Fruit fly (Drosophila melanogaster) whole organism, embryonic: ENCODE data around the gene twf.

Experiments
- ATbp ChIP-seq: fragments of 200-800 bp; sonication (Bioruptor generic); optimal IDR thresholded peaks from 2 replicates; lab custom pipeline; 2017; ENCODE audit warnings: missing biosample characterization, mild to moderate bottlenecking, missing genetic modification characterization, missing genetic modification reagents
- Adf1 ChIP-seq: fragments of 200-800 bp; sonication (Bioruptor generic); IDR thresholded peaks from 2 replicates; pipeline ENCODE4 v1.3.6; 2022; ENCODE audit warnings: missing biosample characterization, missing genetic modification characterization
- BEAF-32 ChIP-seq: fragments of 200-800 bp; sonication (Bioruptor generic); optimal IDR thresholded peaks from 3 replicates; lab custom pipeline; 2017; ENCODE audit warnings: missing biosample characterization, missing genetic modification characterization, mild to moderate bottlenecking, moderate library complexity, missing genetic modification reagents
- CG10267 ChIP-seq: fragments of 200-800 bp; sonication (Bioruptor generic); optimal IDR thresholded peaks from 2 replicates; lab custom pipeline; 2018; ENCODE audit warnings: missing biosample characterization, mild to moderate bottlenecking, missing genetic modification characterization, moderate library complexity
- CG10979 ChIP-seq: fragments of 200-800 bp; sonication (Bioruptor generic); optimal IDR thresholded peaks from 2 replicates; lab custom pipeline; 2018; ENCODE audit warnings: missing biosample characterization, mild to moderate bottlenecking, missing genetic modification characterization, moderate library complexity
- CG11093 ChIP-seq: fragments of 200-800 bp; sonication (Bioruptor generic); IDR thresholded peaks from 3 replicates; pipeline ENCODE4 v1.3.6; 2022; ENCODE audit warnings: missing biosample characterization, missing genetic modification characterization
- CG11247 ChIP-seq: fragments of 200-800 bp; sonication (Bioruptor generic); IDR thresholded peaks from 2 replicates; pipeline ENCODE4 v1.3.6; 2022; ENCODE audit warnings: missing biosample characterization, missing genetic modification characterization
- CG12942 ChIP-seq: fragments of 200-800 bp; sonication (Bioruptor generic); optimal IDR thresholded peaks from 3 replicates; lab custom pipeline; 2016; ENCODE audit warnings: missing biosample characterization, missing genetic modification characterization
- CG13424 ChIP-seq: fragments of 200-800 bp; sonication (Bioruptor generic); optimal IDR thresholded peaks from 2 replicates; lab custom pipeline; 2019; ENCODE audit warnings: missing biosample characterization, mild to moderate bottlenecking, missing genetic modification characterization, moderate library complexity
- CG14050 ChIP-seq: fragments of 200-800 bp; sonication (Bioruptor generic); IDR thresholded peaks from 3 replicates; pipeline ENCODE4 v1.3.6; 2022; ENCODE audit warnings: missing biosample characterization, missing genetic modification characterization
- CG14441 ChIP-seq: fragments of 200-800 bp; sonication (Bioruptor generic); IDR thresholded peaks from 2 replicates; pipeline ENCODE4 v1.3.6; 2022; ENCODE audit warnings: missing biosample characterization, missing genetic modification characterization
- CG18262 ChIP-seq: fragments of 200-800 bp; optimal IDR thresholded peaks from 3 replicates; lab custom pipeline; 2019; ENCODE audit warnings: missing biosample characterization, mild to moderate bottlenecking, missing genetic modification characterization, moderate library complexity
- CG18476 ChIP-seq: fragments of 200-800 bp; sonication (Bioruptor generic); optimal IDR thresholded peaks from 2 replicates; lab custom pipeline; 2016; ENCODE audit warnings: missing biosample characterization, mild to moderate bottlenecking, missing genetic modification characterization
- CG31224 ChIP-seq: fragments of 200-800 bp; sonication (Bioruptor generic); IDR thresholded peaks from 2 replicates; pipeline ENCODE4 v1.3.6; 2022; ENCODE audit warnings: missing biosample characterization, missing genetic modification characterization
- CG32772 ChIP-seq: fragments of 200-800 bp; sonication (Bioruptor generic); IDR thresholded peaks from 2 replicates; pipeline ENCODE4 v1.3.6; 2022; ENCODE audit warnings: missing biosample characterization, missing genetic modification characterization
- CG4282 ChIP-seq: fragments of 200-800 bp; sonication (Bioruptor generic); optimal IDR thresholded peaks from 2 replicates; lab custom pipeline; 2016; ENCODE audit warnings: missing biosample characterization, missing genetic modification characterization
- CG6854 ChIP-seq: fragments of 200-800 bp; sonication (Bioruptor generic); optimal IDR thresholded peaks from 3 replicates; lab custom pipeline; 2017; ENCODE audit warnings: missing biosample characterization, mild to moderate bottlenecking, missing genetic modification characterization
- CG7556 ChIP-seq: fragments of 200-800 bp; sonication (Bioruptor generic); optimal IDR thresholded peaks from 2 replicates; lab custom pipeline; 2017; ENCODE audit warnings: missing biosample characterization, mild to moderate bottlenecking, missing genetic modification characterization
- CG8924 ChIP-seq: fragments of 200-800 bp; optimal IDR thresholded peaks from 3 replicates; lab custom pipeline; 2019; ENCODE audit warnings: missing biosample characterization, mild to moderate bottlenecking, missing genetic modification characterization, moderate library complexity
- E2f2 ChIP-seq: fragments of 200-800 bp; sonication (Bioruptor generic); IDR thresholded peaks from 2 replicates; pipeline ENCODE4 v1.3.6; 2022; ENCODE audit warnings: missing biosample characterization, missing genetic modification characterization
- Hand ChIP-seq: fragments of 200-800 bp; sonication (Bioruptor generic); optimal IDR thresholded peaks from 2 replicates; lab custom pipeline; 2017; ENCODE audit warnings: mild to moderate bottlenecking, missing biosample characterization, missing genetic modification reagents, missing genetic modification characterization
- Meics ChIP-seq: fragments of 200-800 bp; sonication (Bioruptor generic); optimal IDR thresholded peaks from 2 replicates; lab custom pipeline; 2017; ENCODE audit warnings: missing biosample characterization, mild to moderate bottlenecking, missing genetic modification characterization
- Nf-YC ChIP-seq: fragments of 200-800 bp; optimal IDR thresholded peaks from 3 replicates; lab custom pipeline; 2019; ENCODE audit warnings: missing biosample characterization, mild to moderate bottlenecking, missing genetic modification characterization, moderate library complexity
- PHDP ChIP-seq: fragments of 200-800 bp; sonication (Bioruptor generic); optimal IDR thresholded peaks from 3 replicates; lab custom pipeline; 2018; ENCODE audit warnings: missing biosample characterization, mild to moderate bottlenecking, missing genetic modification characterization, moderate library complexity
- Pdp1 ChIP-seq, 2 experiments: fragments of 200-800 bp; sonication (Bioruptor generic); optimal IDR thresholded peaks; 3 replicates each; lab custom pipeline; 2016; ENCODE audit warnings: missing biosample characterization in 2 of 2, missing genetic modification characterization in 2 of 2, mild to moderate bottlenecking in 1 of 2, moderate library complexity in 1 of 2
- Spps ChIP-seq: fragments of 200-800 bp; sonication (Bioruptor generic); optimal IDR thresholded peaks from 2 replicates; lab custom pipeline; 2018; ENCODE audit warnings: missing biosample characterization, mild to moderate bottlenecking, missing genetic modification characterization
- YL-1 ChIP-seq: fragments of 200-800 bp; sonication (Bioruptor generic); optimal IDR thresholded peaks from 3 replicates; lab custom pipeline; 2017; ENCODE audit warnings: missing biosample characterization, mild to moderate bottlenecking, missing genetic modification characterization
- abd-A ChIP-seq: fragments of 200-800 bp; sonication (Bioruptor generic); optimal IDR thresholded peaks from 3 replicates; lab custom pipeline; 2019; ENCODE audit warnings: missing biosample characterization, mild to moderate bottlenecking, missing genetic modification characterization, moderate library complexity
- aop ChIP-seq: fragments of 200-800 bp; sonication (Bioruptor generic); IDR thresholded peaks from 2 replicates; pipeline ENCODE4 v1.3.6; 2022; ENCODE audit warnings: missing biosample characterization, missing genetic modification characterization
- dimm ChIP-seq: fragments of 200-800 bp; sonication (Bioruptor generic); IDR thresholded peaks from 2 replicates; pipeline ENCODE4 v1.3.6; 2022; ENCODE audit warnings: missing biosample characterization, missing genetic modification characterization
- dm ChIP-seq: fragments of 200-800 bp; sonication (Bioruptor generic); optimal IDR thresholded peaks from 3 replicates; lab custom pipeline; 2016; ENCODE audit warnings: missing biosample characterization, missing genetic modification characterization
- gcm ChIP-seq: fragments of 200-800 bp; sonication (Bioruptor generic); optimal IDR thresholded peaks from 2 replicates; lab custom pipeline; 2019; ENCODE audit warnings: missing biosample characterization, mild to moderate bottlenecking, missing genetic modification characterization, moderate library complexity
- grau ChIP-seq: fragments of 200-800 bp; optimal IDR thresholded peaks from 3 replicates; lab custom pipeline; 2019; ENCODE audit warnings: missing biosample characterization, mild to moderate bottlenecking, missing genetic modification characterization, moderate library complexity
- gsb-n ChIP-seq: fragments of 200-800 bp; sonication (Bioruptor generic); optimal IDR thresholded peaks from 3 replicates; lab custom pipeline; 2018; ENCODE audit warnings: missing biosample characterization, mild to moderate bottlenecking, missing genetic modification characterization
- kay ChIP-seq: fragments of 200-800 bp; sonication (Bioruptor generic); optimal IDR thresholded peaks from 2 replicates; lab custom pipeline; 2016; ENCODE audit warnings: missing biosample characterization, missing genetic modification characterization
- nau ChIP-seq: fragments of 200-800 bp; sonication (Bioruptor generic); optimal IDR thresholded peaks from 3 replicates; lab custom pipeline; 2017; ENCODE audit warnings: missing biosample characterization, mild to moderate bottlenecking, missing genetic modification characterization, missing genetic modification reagents
- odd ChIP-seq: fragments of 200-800 bp; sonication (Bioruptor generic); optimal IDR thresholded peaks from 2 replicates; lab custom pipeline; 2017; ENCODE audit warnings: missing biosample characterization, mild to moderate bottlenecking, missing genetic modification characterization
- onecut ChIP-seq: fragments of 200-800 bp; sonication (Bioruptor generic); IDR thresholded peaks from 2 replicates; pipeline ENCODE4 v1.3.6; 2022; ENCODE audit warnings: missing biosample characterization, missing genetic modification characterization
- otp ChIP-seq: fragments of 200-800 bp; sonication (Bioruptor generic); IDR thresholded peaks from 3 replicates; pipeline ENCODE4, ENCODE4 v1.3.6; 2022; ENCODE audit warnings: missing biosample characterization, missing genetic modification characterization
- row ChIP-seq: fragments of 200-800 bp; sonication (Bioruptor generic); IDR thresholded peaks from 3 replicates; pipeline ENCODE4 v1.3.6; 2022; ENCODE audit warnings: missing biosample characterization, missing genetic modification characterization
- sc ChIP-seq, 3 experiments: fragments of >200 bp in 2 of 3; fragments of 200-800 bp in 1 of 3; sonication (Bioruptor generic) in 1 of 3; optimal IDR thresholded peaks; 2 replicates in 2 of 3; 3 replicates in 1 of 3; lab custom pipeline; 2017; ENCODE audit warnings: mild to moderate bottlenecking in 1 of 3, missing biosample characterization in 1 of 3, missing genetic modification characterization in 1 of 3, missing genetic modification reagents in 1 of 3
- sens ChIP-seq: fragments of 200-800 bp; sonication (Bioruptor generic); peaks from one replicate; lab custom pipeline; 2016; ENCODE audit warnings: missing biosample characterization, missing genetic modification characterization
- shn ChIP-seq: fragments of 200-800 bp; sonication (Bioruptor generic); optimal IDR thresholded peaks from 3 replicates; lab custom pipeline; 2016; ENCODE audit warnings: missing biosample characterization, missing genetic modification characterization
- slou ChIP-seq: fragments of 200-800 bp; sonication (Bioruptor generic); optimal IDR thresholded peaks from 3 replicates; lab custom pipeline; 2016; ENCODE audit warnings: missing biosample characterization, missing genetic modification characterization
- slp2 ChIP-seq: fragments of 200-800 bp; sonication (Bioruptor generic); optimal IDR thresholded peaks from 2 replicates; lab custom pipeline; 2016; ENCODE audit warnings: missing biosample characterization, missing genetic modification characterization
- ssp ChIP-seq: fragments of 200-800 bp; sonication (Bioruptor generic); IDR thresholded peaks from 2 replicates; pipeline ENCODE4 v1.3.6; 2022; ENCODE audit warnings: missing biosample characterization, missing genetic modification characterization
- stc ChIP-seq: fragments of 200-800 bp; sonication (Bioruptor generic); IDR thresholded peaks from 2 replicates; pipeline ENCODE4 v1.3.6; 2022; ENCODE audit warnings: missing biosample characterization, missing genetic modification characterization
- tgo ChIP-seq: fragments of 200-800 bp; sonication (Bioruptor generic); IDR thresholded peaks from 3 replicates; pipeline ENCODE4 v1.3.6; 2022; ENCODE audit warnings: missing biosample characterization, missing genetic modification characterization
- unpg ChIP-seq: fragments of 200-800 bp; sonication (Bioruptor generic); optimal IDR thresholded peaks from 3 replicates; lab custom pipeline; 2018; ENCODE audit warnings: missing biosample characterization, mild to moderate bottlenecking, missing genetic modification characterization, moderate library complexity
- zen2 ChIP-seq: fragments of 200-800 bp; sonication (Bioruptor generic); IDR thresholded peaks from 3 replicates; pipeline ENCODE4 v1.3.6; 2022; ENCODE audit warnings: missing biosample characterization, missing genetic modification characterization; ENCODE audit not compliant: partially characterized antibody
- zfh1 ChIP-seq: fragments of 200-800 bp; sonication (Bioruptor generic); IDR thresholded peaks from 3 replicates; pipeline ENCODE4 v1.3.6; 2022; ENCODE audit warnings: missing biosample characterization, missing genetic modification characterization

twf gene

DNA sequence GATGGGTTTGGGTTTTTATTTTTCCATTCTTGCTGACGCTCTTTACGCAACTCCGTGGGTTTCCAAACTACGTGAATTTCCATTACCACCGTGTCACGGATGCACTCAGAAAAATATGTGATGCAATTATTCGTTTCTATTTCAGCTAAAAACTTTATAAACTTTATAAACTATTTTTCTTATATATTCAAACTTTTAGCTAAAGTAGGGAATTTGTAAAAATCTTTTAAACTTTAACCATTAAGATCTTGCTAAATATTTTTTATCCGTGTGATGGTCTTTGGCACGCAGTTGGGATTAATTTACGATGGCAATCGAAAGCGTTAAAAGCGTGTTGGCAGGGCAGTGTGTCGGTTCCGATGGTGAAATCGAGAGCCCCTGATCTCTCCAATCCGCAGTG lies 27.0 kb upstream of the twf start (continued):
- TF ChIP-seq stc (GFP tag; lab: Robert Waterston, UW), result peak; percentile 70
- TF ChIP-seq onecut (GFP tag; lab: Robert Waterston, UW), result no peak
- TF ChIP-seq CG13424 (tag; lab: Kevin White, UChicago), result peak; percentile 65
- TF ChIP-seq Hand (GFP tag; lab: Kevin White, UChicago), result no peak
- 0 out of 2 replicates have a peak, but pooled peaks have one; percentile 21 for TF ChIP-seq Adf1
- TF ChIP-seq ATbp, result peak; percentile 64
- no peak for TF ChIP-seq dimm (GFP tag; lab: Robert Waterston, UW)
- TF ChIP-seq slp2 (GFP tag; lab: Kevin White, UChicago), result no peak
- TF ChIP-seq Nf-YC (tag; lab: Kevin White, UChicago), result peak; percentile 18
- peak; percentile 27; the same call in 1 of the 2 replicates for TF ChIP-seq E2f2
- TF ChIP-seq CG18476, result peak; percentile 41
- TF ChIP-seq otp (GFP tag; lab: Robert Waterston, UW), result no peak
- TF ChIP-seq CG7556 (GFP tag; lab: Kevin White, UChicago), result peak; percentile 60
- TF ChIP-seq sens (GFP tag; lab: Kevin White, UChicago), result peak; percentile 85
- TF ChIP-seq sc (optimal IDR thresholded peaks at IDR 0.05; lab: Kevin White, UChicago), result no peak
- TF ChIP-seq sc (GFP tag; optimal IDR thresholded peaks at IDR 0.05; lab: Kevin White, UChicago), result peak; percentile 11
- no peak for TF ChIP-seq shn (GFP tag; lab: Kevin White, UChicago)
- TF ChIP-seq CG12942 (GFP tag; lab: Kevin White, UChicago), result no peak
- TF ChIP-seq CG14441 (GFP tag; lab: Robert Waterston, UW), result peak; percentile 38
- TF ChIP-seq CG18262 (tag; lab: Kevin White, UChicago), result peak; percentile 61
- no peak for TF ChIP-seq CG31224 (GFP tag; lab: Robert Waterston, UW)
- peak; percentile 63 for TF ChIP-seq row
- peak; percentile 66 for TF ChIP-seq CG32772 (GFP tag; lab: Robert Waterston, UW)
- peak; percentile 44 for TF ChIP-seq odd (GFP tag; lab: Kevin White, UChicago)
- no peak for TF ChIP-seq dm (GFP tag; lab: Kevin White, UChicago)
- peak; percentile 69 for TF ChIP-seq unpg
- TF ChIP-seq CG14050 (GFP tag; lab: Robert Waterston, UW), result peak; percentile 33; the same call in 2 of the 3 replicates
- TF ChIP-seq nau, result peak; percentile 25
- TF ChIP-seq aop (GFP tag; lab: Robert Waterston, UW), result no peak
- TF ChIP-seq Meics, result peak; percentile 32
- no peak for TF ChIP-seq CG4282 (GFP tag; lab: Kevin White, UChicago)
- TF ChIP-seq tgo (GFP tag; lab: Robert Waterston, UW), result peak; percentile 67
- TF ChIP-seq grau (tag; lab: Kevin White, UChicago), result peak; percentile 59
- TF ChIP-seq CG8924 (tag; lab: Kevin White, UChicago), result peak; percentile 49
- TF ChIP-seq CG6854 (GFP tag; lab: Kevin White, UChicago), result peak; percentile 37
- peak; percentile 37; the same call in 1 of the 3 replicates for TF ChIP-seq zfh1
- TF ChIP-seq gcm (GFP tag; lab: Kevin White, UChicago), result peak; percentile 30
- peak; percentile 48 for TF ChIP-seq CG10267 (tag; lab: Kevin White, UChicago)
- no peak for TF ChIP-seq CG11247 (GFP tag; lab: Robert Waterston, UW)
- no peak for TF ChIP-seq kay
- TF ChIP-seq YL-1, result no peak
- no peak for TF ChIP-seq zen2 (GFP tag; lab: Robert Waterston, UW)
- peak; percentile 8 to 24 for TF ChIP-seq Pdp1 (GFP tag; optimal IDR thresholded peaks at IDR 0.05; lab: Kevin White, UChicago)
- TF ChIP-seq Spps, result no peak
- peak; percentile 56 for TF ChIP-seq PHDP (tag; lab: Kevin White, UChicago)
- TF ChIP-seq slou (GFP tag; lab: Kevin White, UChicago), result no peak
- 0 out of 3 replicates have a peak, but pooled peaks have one; percentile 22 for TF ChIP-seq CG11093 (GFP tag; lab: Robert Waterston, UW)
- TF ChIP-seq abd-A (tag; lab: Kevin White, UChicago), result no peak
- TF ChIP-seq ssp (GFP tag; lab: Robert Waterston, UW), result peak; percentile 46; the same call in 1 of the 2 replicates
- peak; percentile 57 for TF ChIP-seq CG10979
- TF ChIP-seq BEAF-32, result peak; percentile 9
- TF ChIP-seq gsb-n, result peak; percentile 44
